Fruit fly (Drosophila melanogaster) whole organism, adult: ENCODE results near the gene Kaz.

Experiments
- CG5204 ChIP-seq: fragments of 200-800 bp; sonication (Bioruptor generic); optimal IDR thresholded peaks from 2 replicates; lab custom pipeline; 2016; ENCODE audit warnings: missing biosample characterization, missing genetic modification characterization
- CG7045 ChIP-seq: fragments of 200-800 bp; sonication (Bioruptor generic); optimal IDR thresholded peaks from 2 replicates; lab custom pipeline; 2017; ENCODE audit warnings: missing biosample characterization, mild to moderate bottlenecking, missing genetic modification characterization

DNA sequence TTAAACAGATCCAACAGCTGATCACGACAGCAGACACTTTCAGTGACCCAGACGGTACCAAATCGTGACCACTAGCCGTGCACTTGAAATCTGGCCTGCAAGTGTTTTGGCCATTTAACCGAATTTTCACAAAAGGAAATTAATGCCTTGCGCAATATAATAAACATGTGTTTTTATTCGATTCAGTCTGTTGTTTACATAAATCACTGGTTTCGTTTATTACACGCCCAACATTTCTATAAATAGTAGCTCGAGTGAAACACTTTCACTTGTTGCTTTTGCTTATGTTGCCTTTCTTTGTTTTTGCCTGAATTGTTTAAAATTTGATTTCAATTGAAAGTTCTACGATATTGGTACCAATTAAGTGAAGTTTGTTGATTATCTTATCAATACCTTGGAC, 17.4 kb downstream of the Kaz start:
- TF ChIP-seq CG7045 (GFP tag; lab: Kevin White, UChicago) (no peak), CG5204 (no peak)
